Worm (Caenorhabditis elegans) whole organism, L2 larva: ENCODE measurements around the gene C23G10.2.

Experiments
- C34F6.9 ChIP-seq: fragments of 150-350 bp; optimal IDR thresholded peaks from 2 replicates; lab custom pipeline; 2014; ENCODE audit warnings: missing biosample characterization, missing genetic modification characterization
- F13H6.1 ChIP-seq: sonication (generic microtip); optimal IDR thresholded peaks from 2 replicates; lab custom pipeline; 2016; ENCODE audit warnings: missing genetic modification characterization, missing compliant biosample characterization
- R02D3.7 ChIP-seq: fragments of 150-350 bp; optimal IDR thresholded peaks from 2 replicates; lab custom pipeline; 2014; ENCODE audit warnings: missing biosample characterization, missing genetic modification characterization
- Y55F3AM.14 ChIP-seq: fragments of 200-800 bp; sonication (Bioruptor generic); optimal IDR thresholded peaks from 2 replicates; lab custom pipeline; 2018; ENCODE audit warnings: mild to moderate bottlenecking, missing genetic modification characterization, missing compliant biosample characterization
- ZK546.5 ChIP-seq: sonication (generic microtip); optimal IDR thresholded peaks from 2 replicates; lab custom pipeline; 2017; ENCODE audit warnings: missing biosample characterization, missing genetic modification characterization
- alr-1 ChIP-seq: fragments of 150-350 bp; optimal IDR thresholded peaks from 2 replicates; lab custom pipeline; 2014; ENCODE audit warnings: missing biosample characterization, missing genetic modification characterization
- aly-2 ChIP-seq: fragments of 150-350 bp; optimal IDR thresholded peaks from 2 replicates; lab custom pipeline; 2014; ENCODE audit warnings: missing biosample characterization, missing genetic modification characterization
- ama-1 ChIP-seq: fragments of 150-350 bp; optimal IDR thresholded peaks from 2 replicates; lab custom pipeline; 2018; ENCODE audit warnings: inconsistent platforms
- blmp-1 ChIP-seq: sonication (generic microtip); optimal IDR thresholded peaks from 2 replicates; lab custom pipeline; 2017; ENCODE audit warnings: missing genetic modification characterization, mild to moderate bottlenecking, missing compliant biosample characterization, antibody characterized with exemption, moderate library complexity; ENCODE audit not compliant: insufficient read depth
- ceh-16 ChIP-seq: fragments of 150-350 bp; optimal IDR thresholded peaks from 2 replicates; lab custom pipeline; 2014; ENCODE audit warnings: missing biosample characterization, missing genetic modification characterization
- ceh-82 ChIP-seq: fragments of 150-350 bp; optimal IDR thresholded peaks from 2 replicates; lab custom pipeline; 2014; ENCODE audit warnings: missing biosample characterization, missing genetic modification characterization
- crh-2 ChIP-seq: sonication (generic microtip); optimal IDR thresholded peaks from 2 replicates; lab custom pipeline; 2017; ENCODE audit warnings: missing biosample characterization, missing genetic modification characterization
- dmd-4 ChIP-seq: sonication (generic microtip); optimal IDR thresholded peaks from 2 replicates; lab custom pipeline; 2017; ENCODE audit warnings: missing biosample characterization, missing genetic modification characterization
- egl-27 ChIP-seq: sonication (generic microtip); optimal IDR thresholded peaks from 3 replicates; lab custom pipeline; 2017; ENCODE audit warnings: missing biosample characterization, missing genetic modification reagents, missing genetic modification characterization
- elt-1 ChIP-seq: fragments of 150-350 bp; optimal IDR thresholded peaks from 2 replicates; lab custom pipeline; 2014; ENCODE audit warnings: missing biosample characterization, missing genetic modification characterization
- fos-1 ChIP-seq: fragments of 150-350 bp; optimal IDR thresholded peaks from 2 replicates; lab custom pipeline; 2014; ENCODE audit warnings: missing biosample characterization, missing genetic modification characterization
- gmeb-1 ChIP-seq: fragments of 150-350 bp; optimal IDR thresholded peaks from 2 replicates; lab custom pipeline; 2014; ENCODE audit warnings: missing biosample characterization, missing genetic modification characterization
- lin-11 ChIP-seq: fragments of 150-350 bp; sonication (generic microtip); optimal IDR thresholded peaks from 2 replicates; lab custom pipeline; 2014; ENCODE audit warnings: missing biosample characterization, missing genetic modification characterization, inconsistent platforms, mixed read lengths
- lin-13 ChIP-seq: fragments of 150-350 bp; optimal IDR thresholded peaks from 2 replicates; lab custom pipeline; 2014; ENCODE audit warnings: missing biosample characterization, missing genetic modification reagents, missing genetic modification characterization
- lin-39 ChIP-seq: fragments of 150-350 bp; optimal IDR thresholded peaks from 2 replicates; lab custom pipeline; 2014; ENCODE audit warnings: missing biosample characterization, missing genetic modification reagents, missing genetic modification characterization
- lsy-2 ChIP-seq, 2 experiments: fragments of 150-350 bp in 1 of 2; sonication (generic microtip) in 1 of 2; optimal IDR thresholded peaks; 2 replicates each; lab custom pipeline; 2014 to 2017; ENCODE audit warnings: missing biosample characterization in 2 of 2, missing genetic modification characterization in 2 of 2
- mab-5 ChIP-seq: fragments of 150-350 bp; optimal IDR thresholded peaks from 2 replicates; lab custom pipeline; 2014; ENCODE audit warnings: missing biosample characterization, missing genetic modification characterization
- mdl-1 ChIP-seq, 2 experiments: fragments of 150-350 bp in 1 of 2; sonication (generic microtip) in 1 of 2; optimal IDR thresholded peaks; 2 replicates each; lab custom pipeline; 2017; ENCODE audit warnings: missing biosample characterization in 2 of 2, missing genetic modification characterization in 2 of 2
- nhr-10 ChIP-seq: sonication (generic microtip); optimal IDR thresholded peaks from 2 replicates; lab custom pipeline; 2017; ENCODE audit warnings: missing biosample characterization, missing genetic modification characterization
- nhr-12 ChIP-seq: fragments of 150-350 bp; optimal IDR thresholded peaks from 2 replicates; lab custom pipeline; 2014; ENCODE audit warnings: missing biosample characterization, missing genetic modification characterization
- nhr-129 ChIP-seq: fragments of 150-350 bp; optimal IDR thresholded peaks from 2 replicates; lab custom pipeline; 2014; ENCODE audit warnings: missing biosample characterization, missing genetic modification characterization
- nhr-21 ChIP-seq: fragments of 150-350 bp; optimal IDR thresholded peaks from 2 replicates; lab custom pipeline; 2014; ENCODE audit warnings: missing biosample characterization, missing genetic modification characterization
- nhr-23 ChIP-seq: fragments of 150-350 bp; optimal IDR thresholded peaks from 2 replicates; lab custom pipeline; 2014; ENCODE audit warnings: missing biosample characterization, missing genetic modification reagents, missing genetic modification characterization
- nhr-25 ChIP-seq: fragments of 150-350 bp; sonication (generic microtip); optimal IDR thresholded peaks from 3 replicates; lab custom pipeline; 2014; ENCODE audit warnings: missing biosample characterization, missing genetic modification characterization
- nhr-6 ChIP-seq: fragments of 150-350 bp; optimal IDR thresholded peaks from 2 replicates; lab custom pipeline; 2014; ENCODE audit warnings: missing biosample characterization, missing genetic modification characterization
- nhr-77 ChIP-seq: fragments of 150-350 bp; optimal IDR thresholded peaks from 2 replicates; lab custom pipeline; 2014; ENCODE audit warnings: missing biosample characterization, missing genetic modification characterization
- peb-1 ChIP-seq: fragments of 150-350 bp; optimal IDR thresholded peaks from 2 replicates; lab custom pipeline; 2014; ENCODE audit warnings: missing biosample characterization, missing genetic modification characterization
- sem-4 ChIP-seq: fragments of 150-350 bp; optimal IDR thresholded peaks from 2 replicates; lab custom pipeline; 2014; ENCODE audit warnings: missing biosample characterization, missing genetic modification reagents, missing genetic modification characterization
- skn-1 ChIP-seq: sonication (generic microtip); optimal IDR thresholded peaks from 2 replicates; lab custom pipeline; 2017; ENCODE audit warnings: missing biosample characterization, missing genetic modification characterization
- sma-3 ChIP-seq: sonication (generic microtip); optimal IDR thresholded peaks from 2 replicates; lab custom pipeline; 2016; ENCODE audit warnings: missing genetic modification reagents, missing genetic modification characterization, missing compliant biosample characterization
- sma-9 ChIP-seq, 2 experiments: fragments of 150-350 bp in 1 of 2; sonication (generic microtip) in 1 of 2; optimal IDR thresholded peaks; 2 replicates each; lab custom pipeline; 2014 to 2016; ENCODE audit warnings: missing genetic modification characterization in 2 of 2, mild to moderate bottlenecking in 1 of 2, missing biosample characterization in 1 of 2, missing compliant biosample characterization in 1 of 2, missing genetic modification reagents in 1 of 2, moderate library complexity in 1 of 2
- snpc-4 ChIP-seq: fragments of 150-350 bp; optimal IDR thresholded peaks from 2 replicates; lab custom pipeline; 2014; ENCODE audit warnings: missing biosample characterization, missing genetic modification characterization
- unc-55 ChIP-seq: fragments of 150-350 bp; sonication (generic microtip); optimal IDR thresholded peaks from 3 replicates; lab custom pipeline; 2014; ENCODE audit warnings: missing biosample characterization, missing genetic modification reagents, missing genetic modification characterization
- unc-62 ChIP-seq: fragments of 150-350 bp; optimal IDR thresholded peaks from 2 replicates; lab custom pipeline; 2014; ENCODE audit warnings: missing biosample characterization, missing genetic modification reagents, missing genetic modification characterization
- zag-1 ChIP-seq: fragments of 150-350 bp; optimal IDR thresholded peaks from 2 replicates; lab custom pipeline; 2014; ENCODE audit warnings: missing biosample characterization, missing genetic modification characterization
- ztf-4 ChIP-seq: fragments of 150-350 bp; optimal IDR thresholded peaks from 2 replicates; lab custom pipeline; 2014; ENCODE audit warnings: missing biosample characterization, missing genetic modification characterization

Gene C23G10.2

ce11 chrIII:6168497-6169227, 39.2 kb upstream of the C23G10.2 start, which contains the start of gene efk-1:
efk-1 (minus strand) TSS chrIII:6168547.
- TF ChIP-seq crh-2 (tag; lab: Kevin White, UChicago) (peak; percentile 36), ZK546.5 (tag; lab: Kevin White, UChicago) (no peak), zag-1 (tag; lab: Kevin White, UChicago) (no peak), nhr-129 (tag; lab: Kevin White, UChicago) (peak; percentile 42), sma-3 (GFP tag; lab: Kevin White, UChicago) (no peak), ama-1 (lab: Kevin White, UChicago) (peak; percentile 20), C34F6.9 (tag; lab: Kevin White, UChicago) (peak; percentile 21), aly-2 (tag; lab: Kevin White, UChicago) (no peak), snpc-4 (tag; lab: Kevin White, UChicago) (no peak), lsy-2 (tag; optimal IDR thresholded peaks at IDR 0.05; lab: Kevin White, UChicago) (no peak), dmd-4 (tag; lab: Kevin White, UChicago) (no peak), peb-1 (tag; lab: Kevin White, UChicago) (no peak)

ce11 chrIII:6170038-6170437, 37.8 kb upstream of the C23G10.2 start:
- TF ChIP-seq Y55F3AM.14 (GFP tag; lab: Kevin White, UChicago) (no peak), nhr-25 (peak; percentile 13), ZK546.5 (tag; lab: Kevin White, UChicago) (no peak), snpc-4 (tag; lab: Kevin White, UChicago) (no peak), ama-1 (lab: Kevin White, UChicago) (peak; percentile 56), unc-62 (GFP tag; lab: Kevin White, UChicago) (no peak), crh-2 (tag; lab: Kevin White, UChicago) (peak; percentile 32), nhr-129 (tag; lab: Kevin White, UChicago) (peak; percentile 74), F13H6.1 (tag; lab: Kevin White, UChicago) (peak; percentile 46), elt-1 (tag; lab: Kevin White, UChicago) (no peak), lsy-2 (tag; optimal IDR thresholded peaks at IDR 0.05; lab: Kevin White, UChicago) (peak in 1 of 2 experiments; percentile 60), mab-5 (tag; lab: Kevin White, UChicago) (peak; percentile 21), zag-1 (tag; lab: Kevin White, UChicago) (no peak), C34F6.9 (tag; lab: Kevin White, UChicago) (peak; percentile 80), fos-1 (tag; lab: Kevin White, UChicago) (peak; percentile 3), nhr-12 (tag; lab: Kevin White, UChicago) (no peak), lin-13 (GFP tag; lab: Kevin White, UChicago) (no peak), mdl-1 (tag; optimal IDR thresholded peaks at IDR 0.05; lab: Kevin White, UChicago) (no peak), sma-9 (GFP tag; optimal IDR thresholded peaks at IDR 0.05; lab: Kevin White, UChicago) (peak; percentile 37), sma-9 (tag; optimal IDR thresholded peaks at IDR 0.05; lab: Kevin White, UChicago) (no peak), nhr-77 (tag; lab: Kevin White, UChicago) (no peak), ceh-16 (tag; lab: Kevin White, UChicago) (no peak), unc-55 (GFP tag; lab: Kevin White, UChicago) (peak; percentile 45), lin-39 (tag; lab: Kevin White, UChicago) (no peak), alr-1 (no peak)

ce11 chrIII:6173020-6173597, 34.8 kb upstream of the C23G10.2 start, which contains the start of the genes abcf-3 and F42A10.5:
abcf-3 (plus strand) TSS chrIII:6173403.
F42A10.5 (minus strand) TSS chrIII:6173477.
- TF ChIP-seq C34F6.9 (tag; lab: Kevin White, UChicago) (peak; percentile 90), nhr-25 (no peak), Y55F3AM.14 (GFP tag; lab: Kevin White, UChicago) (no peak), lin-13 (GFP tag; lab: Kevin White, UChicago) (peak; percentile 65), nhr-21 (tag; lab: Kevin White, UChicago) (peak; percentile 57), crh-2 (tag; lab: Kevin White, UChicago) (peak; percentile 80), nhr-77 (tag; lab: Kevin White, UChicago) (peak; percentile 38), ceh-16 (tag; lab: Kevin White, UChicago) (no peak), nhr-129 (tag; lab: Kevin White, UChicago) (peak; percentile 70), sma-3 (GFP tag; lab: Kevin White, UChicago) (peak; percentile 42), mab-5 (tag; lab: Kevin White, UChicago) (peak; percentile 66), blmp-1 (tag; lab: Kevin White, UChicago) (no peak), nhr-23 (tag; lab: Kevin White, UChicago) (no peak), sma-9 (GFP tag; optimal IDR thresholded peaks at IDR 0.05; lab: Kevin White, UChicago) (peak; percentile 67), sma-9 (tag; optimal IDR thresholded peaks at IDR 0.05; lab: Kevin White, UChicago) (no peak), lin-11 (tag; lab: Kevin White, UChicago) (no peak), ama-1 (lab: Kevin White, UChicago) (no peak), ceh-82 (tag; lab: Kevin White, UChicago) (no peak), nhr-10 (tag; lab: Kevin White, UChicago) (no peak), sem-4 (tag; lab: Kevin White, UChicago) (peak; percentile 28), fos-1 (tag; lab: Kevin White, UChicago) (peak; percentile 17), lin-39 (tag; lab: Kevin White, UChicago) (no peak), F13H6.1 (tag; lab: Kevin White, UChicago) (peak; percentile 50), R02D3.7 (tag; lab: Kevin White, UChicago) (no peak), ztf-4 (peak; percentile 17), lsy-2 (tag; optimal IDR thresholded peaks at IDR 0.05; lab: Kevin White, UChicago) (peak; percentile 79 to 89), gmeb-1 (tag; lab: Kevin White, UChicago) (peak; percentile 78), skn-1 (tag; lab: Kevin White, UChicago) (no peak), egl-27 (tag; lab: Kevin White, UChicago) (no peak), nhr-6 (peak; percentile 46)
